Worm (Caenorhabditis elegans): ENCODE results near the gene fbxc-51.

DNA sequence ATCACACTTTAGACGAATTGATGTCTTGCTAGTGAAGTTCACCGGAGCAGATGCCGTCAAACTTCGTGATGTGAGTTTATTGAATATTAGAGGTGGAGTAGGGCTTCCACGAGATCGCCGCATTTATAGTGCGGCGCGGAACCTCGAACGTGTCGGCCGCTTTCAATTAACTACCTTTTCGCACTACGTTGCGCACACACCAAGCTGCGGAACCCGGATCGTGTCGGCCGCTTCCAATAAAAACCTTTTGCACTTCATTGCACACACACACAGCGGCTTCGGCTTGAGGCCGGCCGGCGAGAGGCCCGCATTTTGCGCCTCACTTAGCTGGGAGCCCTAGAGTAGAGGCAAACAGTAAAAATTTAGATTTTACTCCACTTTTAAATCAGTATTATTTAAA, 36.7 kb downstream of the fbxc-51 start:
- TF ChIP-seq nhr-90 (tag; optimal IDR thresholded peaks at IDR 0.05; ENCODE audit: poor library complexity): no peak
- TF ChIP-seq mef-2 (tag; optimal IDR thresholded peaks at IDR 0.05): no peak
- no peak for TF ChIP-seq unc-86 (tag; optimal IDR thresholded peaks at IDR 0.05)
- TF ChIP-seq irx-1 (tag; optimal IDR thresholded peaks at IDR 0.05): no peak
- TF ChIP-seq aly-2 (tag; optimal IDR thresholded peaks at IDR 0.05): no peak
- TF ChIP-seq tlp-1 (tag; optimal IDR thresholded peaks at IDR 0.05): no peak
- TF ChIP-seq F16B12.6 (tag; optimal IDR thresholded peaks at IDR 0.05): no peak
- TF ChIP-seq zag-1 (tag; optimal IDR thresholded peaks at IDR 0.05): no peak
- no peak for TF ChIP-seq blmp-1 (tag; optimal IDR thresholded peaks at IDR 0.05)
- no peak for TF ChIP-seq nhr-237 (tag; optimal IDR thresholded peaks at IDR 0.05)
- no peak for TF ChIP-seq unc-130 (tag; optimal IDR thresholded peaks at IDR 0.05)

Measured in whole organism, L1 larva.